Worm (Caenorhabditis elegans) whole organism, L4 larva: ENCODE data around the gene pals-20.

Source experiments
- D1046.2 ChIP-seq: fragments of 200-800 bp; sonication (Bioruptor generic); IDR thresholded peaks from 2 replicates; pipeline ENCODE4 v1.3.6; 2022; ENCODE audit warnings: missing genetic modification characterization, missing compliant biosample characterization
- F26F4.8 ChIP-seq: fragments of 200-800 bp; sonication (Bioruptor generic); conservative IDR thresholded peaks from 2 replicates; pipeline ENCODE4 v1.3.6; 2022; ENCODE audit warnings: missing genetic modification characterization, missing compliant biosample characterization
- T20F7.1 ChIP-seq: fragments of 200-800 bp; sonication (Bioruptor generic); optimal IDR thresholded peaks from 2 replicates; lab custom pipeline; 2018; ENCODE audit warnings: mild to moderate bottlenecking, missing genetic modification characterization, missing compliant biosample characterization
- Y105C5A.15 ChIP-seq: fragments of 200-800 bp; sonication (Bioruptor generic); IDR thresholded peaks from 2 replicates; pipeline ENCODE4 v1.3.6; 2022; ENCODE audit warnings: missing genetic modification characterization, missing compliant biosample characterization
- aha-1 ChIP-seq: fragments of 150-350 bp; peaks from one replicate; lab custom pipeline; 2014; ENCODE audit warnings: missing biosample characterization, missing genetic modification characterization
- ama-1 ChIP-seq: fragments of 150-350 bp; optimal IDR thresholded peaks from 2 replicates; lab custom pipeline; 2014; ENCODE audit warnings: inconsistent platforms, mixed read lengths
- attf-4 ChIP-seq: sonication (generic microtip); optimal IDR thresholded peaks from 3 replicates; lab custom pipeline; 2017; ENCODE audit warnings: missing biosample characterization, missing genetic modification characterization
- ceh-62 ChIP-seq: sonication (generic microtip); optimal IDR thresholded peaks from 2 replicates; lab custom pipeline; 2017; ENCODE audit warnings: missing biosample characterization, missing genetic modification characterization
- ceh-82 ChIP-seq: sonication (generic microtip); optimal IDR thresholded peaks from 2 replicates; lab custom pipeline; 2017; ENCODE audit warnings: missing biosample characterization, missing genetic modification characterization
- ctbp-1 ChIP-seq: fragments of 200-800 bp; sonication (Bioruptor generic); IDR thresholded peaks from 2 replicates; pipeline ENCODE4 v1.3.6; 2022; ENCODE audit warnings: missing genetic modification reagents, missing genetic modification characterization, missing compliant biosample characterization
- daf-12 ChIP-seq: fragments of 150-350 bp; optimal IDR thresholded peaks from 2 replicates; lab custom pipeline; 2014; ENCODE audit warnings: missing biosample characterization, missing genetic modification reagents, missing genetic modification characterization
- daf-16 ChIP-seq, 3 experiments: sonication (generic microtip); optimal IDR thresholded peaks; 2 replicates each; lab custom pipeline; 2016 to 2017; ENCODE audit warnings: missing genetic modification characterization in 3 of 3, missing genetic modification reagents in 3 of 3, mild to moderate bottlenecking in 2 of 3, missing compliant biosample characterization in 2 of 3, missing biosample characterization in 1 of 3, moderate library complexity in 1 of 3
- dmd-6 ChIP-seq: fragments of 200-800 bp; sonication (Bioruptor generic); IDR thresholded peaks from 2 replicates; pipeline ENCODE4 v1.3.6; 2022; ENCODE audit warnings: missing genetic modification reagents, missing genetic modification characterization, missing compliant biosample characterization
- dpl-1 ChIP-seq: fragments of 150-350 bp; optimal IDR thresholded peaks from 2 replicates; lab custom pipeline; 2014; ENCODE audit warnings: missing biosample characterization, missing genetic modification reagents, missing genetic modification characterization
- egl-27 ChIP-seq: sonication (generic microtip); optimal IDR thresholded peaks from 3 replicates; lab custom pipeline; 2017; ENCODE audit warnings: missing biosample characterization, missing genetic modification reagents, missing genetic modification characterization
- hlh-11 ChIP-seq: fragments of 200-800 bp; sonication (Bioruptor generic); optimal IDR thresholded peaks from 2 replicates; lab custom pipeline; 2018; ENCODE audit warnings: mild to moderate bottlenecking, missing genetic modification characterization, missing compliant biosample characterization
- jun-1 ChIP-seq: fragments of 150-350 bp; optimal IDR thresholded peaks from 2 replicates; lab custom pipeline; 2014; ENCODE audit warnings: missing biosample characterization, missing genetic modification reagents, missing genetic modification characterization
- lim-7 ChIP-seq: fragments of 200-800 bp; sonication (Bioruptor generic); IDR thresholded peaks from 2 replicates; pipeline ENCODE4 v1.3.6; 2022; ENCODE audit warnings: missing genetic modification characterization, missing compliant biosample characterization
- lin-13 ChIP-seq: fragments of 150-350 bp; optimal IDR thresholded peaks from 2 replicates; lab custom pipeline; 2014; ENCODE audit warnings: missing biosample characterization, missing genetic modification reagents, missing genetic modification characterization
- lin-29 ChIP-seq: fragments of 200-800 bp; sonication (Bioruptor generic); IDR thresholded peaks from 2 replicates; pipeline ENCODE4 v1.3.6; 2022; ENCODE audit warnings: missing genetic modification reagents, missing genetic modification characterization, missing compliant biosample characterization
- lin-39 ChIP-seq: fragments of 150-350 bp; optimal IDR thresholded peaks from 2 replicates; lab custom pipeline; 2014; ENCODE audit warnings: missing biosample characterization, missing genetic modification reagents, missing genetic modification characterization
- madf-9 ChIP-seq: fragments of 200-800 bp; sonication (Bioruptor generic); conservative IDR thresholded peaks from 2 replicates; pipeline ENCODE4 v1.3.6; 2022; ENCODE audit warnings: missing genetic modification reagents, missing genetic modification characterization, missing compliant biosample characterization
- mdl-1 ChIP-seq, 2 experiments: fragments of 150-350 bp in 1 of 2; sonication (generic microtip) in 1 of 2; optimal IDR thresholded peaks; 2 replicates each; lab custom pipeline; 2014 to 2017; ENCODE audit warnings: missing biosample characterization in 2 of 2, missing genetic modification characterization in 2 of 2
- mdt-29 ChIP-seq: fragments of 200-800 bp; sonication (Bioruptor generic); IDR thresholded peaks from 2 replicates; pipeline ENCODE4 v1.3.6; 2022; ENCODE audit warnings: missing genetic modification reagents, missing genetic modification characterization, missing compliant biosample characterization
- nhr-10 ChIP-seq: fragments of 150-350 bp; optimal IDR thresholded peaks from 2 replicates; lab custom pipeline; 2014; ENCODE audit warnings: missing biosample characterization, missing genetic modification characterization
- nhr-237 ChIP-seq: sonication (generic microtip); optimal IDR thresholded peaks from 2 replicates; lab custom pipeline; 2017; ENCODE audit warnings: missing biosample characterization, missing genetic modification characterization
- nhr-25 ChIP-seq: sonication (generic microtip); optimal IDR thresholded peaks from 2 replicates; lab custom pipeline; 2017; ENCODE audit warnings: missing genetic modification characterization, mild to moderate bottlenecking, missing compliant biosample characterization, antibody characterized with exemption, moderate library complexity, borderline replicate concordance; ENCODE audit not compliant: insufficient read depth
- nhr-28 ChIP-seq: fragments of 150-350 bp; optimal IDR thresholded peaks from 2 replicates; lab custom pipeline; 2014; ENCODE audit warnings: missing biosample characterization, missing genetic modification characterization
- nhr-41 ChIP-seq: fragments of 200-800 bp; sonication (Bioruptor generic); IDR thresholded peaks from 2 replicates; pipeline ENCODE4 v1.3.6; 2022; ENCODE audit warnings: missing genetic modification reagents, missing genetic modification characterization, missing compliant biosample characterization
- nhr-48 ChIP-seq: sonication (generic microtip); optimal IDR thresholded peaks from 2 replicates; lab custom pipeline; 2016; ENCODE audit warnings: mild to moderate bottlenecking, missing genetic modification characterization, missing compliant biosample characterization
- nhr-77 ChIP-seq: fragments of 150-350 bp; optimal IDR thresholded peaks from 2 replicates; lab custom pipeline; 2014; ENCODE audit warnings: missing biosample characterization, missing genetic modification characterization
- pqm-1 ChIP-seq: sonication (generic microtip); optimal IDR thresholded peaks from 2 replicates; lab custom pipeline; 2017; ENCODE audit warnings: missing biosample characterization, missing genetic modification characterization
- rbr-2 ChIP-seq: sonication (generic microtip); optimal IDR thresholded peaks from 2 replicates; lab custom pipeline; 2016; ENCODE audit warnings: missing genotype, missing genetic modification characterization, missing compliant biosample characterization
- snpc-4 ChIP-seq: fragments of 150-350 bp; optimal IDR thresholded peaks from 2 replicates; lab custom pipeline; 2014; ENCODE audit warnings: missing biosample characterization, missing genetic modification characterization
- tra-1 ChIP-seq: fragments of 200-800 bp; sonication (Bioruptor generic); IDR thresholded peaks from 2 replicates; pipeline ENCODE4 v1.3.6; 2022; ENCODE audit warnings: missing genetic modification reagents, missing genetic modification characterization, missing compliant biosample characterization
- unc-39 ChIP-seq: sonication (generic microtip); optimal IDR thresholded peaks from 2 replicates; lab custom pipeline; 2017; ENCODE audit warnings: missing biosample characterization, missing genetic modification characterization
- zag-1 ChIP-seq: fragments of 150-350 bp; optimal IDR thresholded peaks from 2 replicates; lab custom pipeline; 2014; ENCODE audit warnings: missing biosample characterization, missing genetic modification characterization
- zfp-2 ChIP-seq: sonication (generic microtip); optimal IDR thresholded peaks from 2 replicates; lab custom pipeline; 2016; ENCODE audit warnings: mild to moderate bottlenecking, missing genetic modification characterization, missing compliant biosample characterization
- zfp-3 ChIP-seq: fragments of 200-800 bp; sonication (Bioruptor generic); conservative IDR thresholded peaks from 2 replicates; pipeline ENCODE4 v1.3.6; 2022; ENCODE audit warnings: missing genetic modification reagents, missing genetic modification characterization, missing compliant biosample characterization
- ztf-11 ChIP-seq: fragments of 150-350 bp; optimal IDR thresholded peaks from 2 replicates; lab custom pipeline; 2014; ENCODE audit warnings: missing biosample characterization, missing genetic modification characterization
- ztf-7 ChIP-seq: fragments of 150-350 bp; optimal IDR thresholded peaks from 2 replicates; lab custom pipeline; 2014; ENCODE audit warnings: missing biosample characterization, missing genetic modification characterization

The pals-20 gene

DNA sequence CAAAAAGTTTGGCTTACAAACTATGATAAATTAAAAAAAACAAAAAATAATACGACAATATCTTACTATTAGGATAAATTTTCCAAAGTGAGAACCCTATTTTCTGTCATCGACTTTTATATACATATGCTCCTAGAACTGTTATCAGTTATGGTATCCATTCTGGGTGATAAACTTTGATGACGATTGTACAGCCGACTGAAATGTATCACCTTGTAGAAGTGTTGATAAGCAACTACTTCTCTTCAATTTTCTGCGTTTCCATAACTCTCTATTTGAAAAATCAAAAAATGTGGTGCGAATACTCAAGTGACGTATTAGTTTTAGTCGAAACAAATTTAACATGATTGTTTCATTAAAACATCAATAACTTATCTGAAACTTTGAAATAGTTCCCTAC lies 1.9 kb upstream of the pals-20 start (continued):
- no peak for TF ChIP-seq ceh-82 (tag; lab: Kevin White, UChicago)
- no peak for TF ChIP-seq attf-4 (tag; lab: Kevin White, UChicago)
- no peak for TF ChIP-seq F26F4.8
- TF ChIP-seq lin-39 (tag; lab: Kevin White, UChicago): no peak
- TF ChIP-seq unc-39 (tag; lab: Kevin White, UChicago): no peak
- no peak for TF ChIP-seq dpl-1 (GFP tag; lab: Kevin White, UChicago)
- TF ChIP-seq ceh-62 (tag; lab: Kevin White, UChicago): no peak
- TF ChIP-seq zfp-2 (tag; lab: Kevin White, UChicago): no peak
- peak; percentile 1 for TF ChIP-seq T20F7.1 (GFP tag; lab: Kevin White, UChicago)
- peak; percentile 75 for TF ChIP-seq dmd-6 (GFP tag; lab: Robert Waterston, UW)
- no peak for TF ChIP-seq lim-7 (GFP tag; lab: Robert Waterston, UW)
- no peak for TF ChIP-seq tra-1 (GFP tag; lab: Robert Waterston, UW)
- TF ChIP-seq madf-9: no peak
- no peak for TF ChIP-seq nhr-237 (tag; lab: Kevin White, UChicago)
- no peak for TF ChIP-seq ztf-11 (tag; lab: Kevin White, UChicago)
- TF ChIP-seq nhr-25 (tag; lab: Kevin White, UChicago): no peak
- TF ChIP-seq mdl-1 (tag; optimal IDR thresholded peaks at IDR 0.05; lab: Kevin White, UChicago): no peak
- TF ChIP-seq nhr-48 (tag; lab: Kevin White, UChicago): no peak
- no peak for TF ChIP-seq zfp-3 (GFP tag; lab: Robert Waterston, UW)
- no peak for TF ChIP-seq Y105C5A.15 (GFP tag; lab: Robert Waterston, UW)
- no peak for TF ChIP-seq lin-13 (GFP tag; lab: Kevin White, UChicago)
- no peak for TF ChIP-seq jun-1 (tag; lab: Kevin White, UChicago)
- no peak for TF ChIP-seq egl-27 (tag; lab: Kevin White, UChicago)
- no peak for TF ChIP-seq ctbp-1 (GFP tag; lab: Robert Waterston, UW)
- no peak for TF ChIP-seq aha-1 (tag; lab: Kevin White, UChicago)
- TF ChIP-seq ztf-7 (tag; lab: Kevin White, UChicago): no peak
- no peak for TF ChIP-seq nhr-10 (tag; lab: Kevin White, UChicago)
- TF ChIP-seq nhr-77 (tag; lab: Kevin White, UChicago): peak; percentile 57
- TF ChIP-seq nhr-41 (GFP tag; lab: Robert Waterston, UW): no peak
- no peak for TF ChIP-seq ama-1 (lab: Kevin White, UChicago)
- no peak for TF ChIP-seq D1046.2 (GFP tag; lab: Robert Waterston, UW)

DNA sequence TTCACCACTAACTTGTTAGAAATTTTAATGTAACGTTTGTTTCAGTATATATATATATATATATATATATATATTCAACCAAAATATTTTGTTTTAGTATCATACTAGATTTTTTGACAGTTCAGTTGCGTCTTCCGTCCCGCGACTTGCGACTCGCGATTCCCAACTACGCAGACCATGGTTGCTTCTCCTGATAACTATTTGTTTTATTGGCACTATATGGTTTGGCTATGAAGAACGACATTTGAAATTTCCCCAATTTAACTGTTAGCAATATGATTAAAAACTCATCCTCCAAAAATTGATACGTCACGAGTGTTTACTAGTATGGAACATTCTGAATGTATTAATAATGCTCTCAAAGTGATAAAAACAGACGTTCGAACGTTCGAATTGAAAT lies 3.4 kb downstream of the pals-20 start:
- peak; percentile 50 for TF ChIP-seq nhr-28 (tag; lab: Kevin White, UChicago)
- peak; percentile 22 for TF ChIP-seq hlh-11
- TF ChIP-seq daf-16 (GFP tag; optimal IDR thresholded peaks at IDR 0.05; lab: Kevin White, UChicago): no peak
- TF ChIP-seq daf-16 (tag; optimal IDR thresholded peaks at IDR 0.05; lab: Kevin White, UChicago): peak; percentile 39
- no peak for TF ChIP-seq D1046.2 (GFP tag; lab: Robert Waterston, UW)
- peak; percentile 54 for TF ChIP-seq pqm-1 (tag; lab: Kevin White, UChicago)
- TF ChIP-seq dmd-6 (GFP tag; lab: Robert Waterston, UW): peak; percentile 53
- TF ChIP-seq ztf-7 (tag; lab: Kevin White, UChicago): no peak
- no peak for TF ChIP-seq zag-1 (tag; lab: Kevin White, UChicago)
- no peak for TF ChIP-seq rbr-2 (tag; lab: Kevin White, UChicago)

DNA sequence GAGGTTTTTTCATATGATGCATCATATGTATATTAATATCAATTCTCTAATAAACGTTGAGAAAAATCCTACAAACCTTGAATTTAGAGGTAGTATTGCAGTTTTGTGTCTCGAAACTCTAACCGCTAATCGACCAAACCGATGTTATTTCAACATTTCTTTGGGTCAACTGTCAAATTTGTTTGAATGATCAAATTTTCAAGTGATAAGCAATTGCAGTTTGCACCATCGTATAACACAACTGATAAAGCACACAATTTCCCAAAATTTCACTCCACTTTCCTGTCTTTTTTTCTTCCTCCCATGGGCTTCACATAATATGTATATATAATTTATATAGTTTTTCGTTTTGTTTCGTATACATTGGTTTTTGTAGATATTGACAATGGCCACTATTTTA lies 4.0 kb downstream of the pals-20 start, which contains the start of the genes fbxa-138 and Y82E9BR.5:
Gene fbxa-138, minus strand, starts transcription at position 161 of the 400 bp plus-strand sequence.
Gene Y82E9BR.5, plus strand, starts transcription at position 279 of the 400 bp plus-strand sequence.
- peak; percentile 80 for TF ChIP-seq dmd-6 (GFP tag; lab: Robert Waterston, UW)
- no peak for TF ChIP-seq mdt-29 (GFP tag; lab: Robert Waterston, UW)
- no peak for TF ChIP-seq daf-12
- no peak for TF ChIP-seq snpc-4 (tag; lab: Kevin White, UChicago)
- peak; percentile 49 for TF ChIP-seq hlh-11
- peak; percentile 88 for TF ChIP-seq pqm-1 (tag; lab: Kevin White, UChicago)
- peak; percentile 32 for TF ChIP-seq nhr-77 (tag; lab: Kevin White, UChicago)
- peak; percentile 94 for TF ChIP-seq nhr-28 (tag; lab: Kevin White, UChicago)
- no peak for TF ChIP-seq lin-29 (GFP tag; lab: Robert Waterston, UW)
- no peak for TF ChIP-seq daf-16 (GFP tag; optimal IDR thresholded peaks at IDR 0.05; lab: Kevin White, UChicago)
- peak; percentile 43 for TF ChIP-seq daf-16 (tag; optimal IDR thresholded peaks at IDR 0.05; lab: Kevin White, UChicago)
